Worm (Caenorhabditis elegans) whole organism, early embryonic: ENCODE measurements around the gene fbxa-105.
"Not testable (repeated sequence)": the region's sequence is repeated elsewhere in the genome, so short reads cannot be mapped to it uniquely, and the experiment has no call there.

Experiments used
- F13C5.2 ChIP-seq: sonication (generic microtip); optimal IDR thresholded peaks from 2 replicates; lab custom pipeline; 2017; ENCODE audit warnings: mild to moderate bottlenecking, missing genetic modification characterization, inconsistent platforms, missing compliant biosample characterization
- aly-1 ChIP-seq: sonication (generic microtip); optimal IDR thresholded peaks from 2 replicates; lab custom pipeline; 2016; ENCODE audit warnings: missing genetic modification characterization, missing compliant biosample characterization
- ama-1 ChIP-seq: fragments of 150-350 bp; optimal IDR thresholded peaks from 2 replicates; lab custom pipeline; 2014
- ets-7 ChIP-seq: sonication (generic microtip); optimal IDR thresholded peaks from 2 replicates; lab custom pipeline; 2016; ENCODE audit warnings: missing genotype, missing genetic modification characterization, missing compliant biosample characterization
- hmbx-1 ChIP-seq: sonication (generic microtip); optimal IDR thresholded peaks from 2 replicates; lab custom pipeline; 2016; ENCODE audit warnings: mild to moderate bottlenecking, missing genetic modification characterization, missing compliant biosample characterization
- hnd-1 ChIP-seq: sonication (generic microtip); optimal IDR thresholded peaks from 2 replicates; lab custom pipeline; 2016; ENCODE audit warnings: missing genetic modification characterization, missing compliant biosample characterization
- pes-1 ChIP-seq: fragments of 200-800 bp; sonication (Bioruptor generic); IDR thresholded peaks from 2 replicates; pipeline ENCODE4 v1.3.6; 2022; ENCODE audit warnings: missing genetic modification reagents, missing genetic modification characterization, missing compliant biosample characterization
- scrt-1 ChIP-seq: fragments of 200-800 bp; sonication (Bioruptor generic); IDR thresholded peaks from 2 replicates; pipeline ENCODE4 v1.3.6; 2022; ENCODE audit warnings: missing genetic modification characterization, missing compliant biosample characterization
- tbx-11 ChIP-seq: fragments of 200-800 bp; sonication (Bioruptor generic); IDR thresholded peaks from 2 replicates; pipeline ENCODE4 v1.3.6; 2022; ENCODE audit warnings: missing genetic modification characterization, missing compliant biosample characterization
- tra-4 ChIP-seq: sonication (generic microtip); optimal IDR thresholded peaks from 2 replicates; lab custom pipeline; 2017; ENCODE audit warnings: missing genetic modification characterization, missing compliant biosample characterization

Gene fbxa-105

DNA sequence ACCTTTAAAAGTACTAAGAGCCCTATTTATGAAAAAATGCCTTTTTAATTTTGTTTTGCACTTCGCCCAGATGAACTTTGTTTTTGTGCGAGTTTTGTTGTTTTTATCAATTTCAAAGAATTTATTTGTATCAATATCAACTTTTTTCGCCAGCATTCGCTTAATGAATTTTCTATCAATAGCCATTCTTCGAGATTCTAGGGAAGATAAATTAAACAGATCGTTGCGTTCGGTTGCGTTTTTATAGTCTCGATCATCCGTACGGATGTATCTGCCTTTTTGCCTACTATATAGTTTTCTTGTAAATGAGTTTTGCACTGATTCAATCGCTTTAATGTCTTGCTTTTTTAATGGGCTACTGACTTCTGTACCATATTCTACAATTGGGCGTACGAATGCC, 46.3 kb downstream of the fbxa-105 start, which contains the start of gene nhr-147:
nhr-147 (plus strand) TSS at position 301 of the 400 bp plus-strand sequence.
- TF ChIP-seq tra-4 (tag; lab: Kevin White, UChicago); hmbx-1 (tag; lab: Kevin White, UChicago); scrt-1 (GFP tag; lab: Robert Waterston, UW): not testable (repeated sequence)

DNA sequence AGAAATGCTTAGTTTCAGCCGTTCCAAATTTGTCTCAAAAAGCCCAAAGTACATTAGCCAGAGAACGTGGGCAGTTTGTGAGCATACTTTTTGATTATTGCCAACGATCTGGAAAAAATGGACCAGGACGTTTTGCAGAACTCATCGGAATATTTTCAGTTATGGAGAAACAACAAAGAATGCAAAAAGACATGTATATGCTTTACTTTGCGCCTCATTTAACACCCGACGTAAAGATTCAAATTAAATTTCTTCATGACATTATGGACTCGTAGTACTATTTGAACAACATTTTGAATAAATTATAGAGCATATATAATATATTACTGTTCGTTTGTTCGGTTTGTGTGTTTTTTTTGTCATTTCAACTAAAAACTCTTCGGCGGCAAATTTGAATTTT, 48.3 kb downstream of the fbxa-105 start, which contains the start of gene srh-244:
srh-244 (plus strand) TSS at position 301 of the 400 bp plus-strand sequence.
- TF ChIP-seq aly-1 (no peak), ama-1 (lab: Kevin White, UChicago) (no peak), tbx-11 (GFP tag; lab: Robert Waterston, UW) (no peak), ets-7 (tag; lab: Kevin White, UChicago) (no peak), F13C5.2 (no peak), pes-1 (GFP tag; lab: Robert Waterston, UW) (no peak)

DNA sequence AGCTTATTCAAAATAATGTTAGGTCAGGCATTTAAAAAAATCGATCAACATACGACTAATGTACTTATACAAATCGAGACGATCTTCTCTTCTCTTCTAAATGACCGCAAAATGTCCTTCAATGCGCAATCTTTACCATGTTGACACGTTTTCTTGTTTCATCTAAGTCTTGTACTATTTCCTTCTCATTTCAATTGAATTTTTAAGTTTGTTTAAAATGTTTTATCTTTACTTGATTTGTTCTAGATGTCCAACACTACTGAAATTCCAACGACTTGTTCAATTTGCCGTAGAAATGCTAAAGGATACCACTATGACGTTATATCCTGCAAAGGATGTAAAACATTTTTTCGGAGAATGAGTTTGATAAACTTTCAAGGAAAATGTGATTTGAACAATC, 49.9 kb downstream of the fbxa-105 start, which contains the start of the genes nhr-263 and nhr-148:
nhr-263 (minus strand) TSS at position 101 of the 400 bp plus-strand sequence.
nhr-148 (plus strand) TSS at position 215 of the 400 bp plus-strand sequence.
- no peak for TF ChIP-seq ets-7 (tag; lab: Kevin White, UChicago)
- no peak for TF ChIP-seq hnd-1 (tag; lab: Kevin White, UChicago)
- no peak for TF ChIP-seq scrt-1 (GFP tag; lab: Robert Waterston, UW)
- TF ChIP-seq tra-4 (tag; lab: Kevin White, UChicago), result no peak
- TF ChIP-seq aly-1, result no peak
